Fruit fly (Drosophila melanogaster): ENCODE results near the gene CG6048.

- no peak for TF ChIP-seq Hr78 (GFP tag; optimal IDR thresholded peaks at IDR 0.05)
- peak; percentile 87 for TF ChIP-seq br (GFP tag; optimal IDR thresholded peaks at IDR 0.05)
- TF ChIP-seq Sp1 (GFP tag; optimal IDR thresholded peaks at IDR 0.05): peak; percentile 86
- TF ChIP-seq Abd-B (GFP tag; optimal IDR thresholded peaks at IDR 0.05): no peak
- no peak for TF ChIP-seq pan (optimal IDR thresholded peaks at IDR 0.05)
- TF ChIP-seq sage (GFP tag; optimal IDR thresholded peaks at IDR 0.05): peak; percentile 49
- no peak for TF ChIP-seq Myc (optimal IDR thresholded peaks at IDR 0.05)
- TF ChIP-seq rgr (GFP tag; optimal IDR thresholded peaks at IDR 0.05): peak; percentile 82
- TF ChIP-seq Dif (GFP tag; optimal IDR thresholded peaks at IDR 0.05; ENCODE audit: partially characterized antibody): no peak
- peak; percentile 86 for TF ChIP-seq OdsH (GFP tag; optimal IDR thresholded peaks at IDR 0.05)
Measured at dm6 chrX:6000747-6001426, 48.5 kb downstream of the CG6048 start, which contains the start of gene CG4766.

All from whole organism, wandering third instar larva.